Worm (Caenorhabditis elegans) whole organism, dauer: Measurements from ENCODE around the gene ZK1236.1.

Experiments used
- unc-62 ChIP-seq: sonication (generic microtip); optimal IDR thresholded peaks from 2 replicates; lab custom pipeline; 2017; ENCODE audit warnings: missing biosample characterization, missing genetic modification reagents, missing genetic modification characterization

The ZK1236.1 gene

ce11 chrIII:8416871-8417191 lies 12.3 kb upstream of the ZK1236.1 start:
- no peak for TF ChIP-seq unc-62 (GFP tag; lab: Kevin White, UChicago)

ce11 chrIII:8417192-8417967 lies 11.7 kb upstream of the ZK1236.1 start:
- no peak for TF ChIP-seq unc-62 (GFP tag; lab: Kevin White, UChicago)

- TF ChIP-seq unc-62 (GFP tag; lab: Kevin White, UChicago) = no peak
Observed at ce11 chrIII:8417968-8418267, 11.2 kb upstream of the ZK1236.1 start, which contains the start of gene sor-1. sor-1 (plus strand) TSS chrIII:8418168.

- no peak for TF ChIP-seq unc-62 (GFP tag; lab: Kevin White, UChicago)
Observed at ce11 chrIII:8425076-8425475, 4.0 kb upstream of the ZK1236.1 start.

- no peak for TF ChIP-seq unc-62 (GFP tag; lab: Kevin White, UChicago)
Observed at ce11 chrIII:8426271-8426670, 2.8 kb upstream of the ZK1236.1 start, which contains the start of gene cec-1. cec-1 (plus strand) TSS chrIII:8426333.

- no peak for TF ChIP-seq unc-62 (GFP tag; lab: Kevin White, UChicago)
Observed at ce11 chrIII:8429497-8429896, 400 bp downstream of the ZK1236.1 start.

- TF ChIP-seq unc-62 (GFP tag; lab: Kevin White, UChicago) = no peak
Observed at ce11 chrIII:8432143-8432542, 3.0 kb downstream of the ZK1236.1 start, which contains the start of gene ZK1236.5. ZK1236.5 (minus strand) TSS chrIII:8432214.

- TF ChIP-seq unc-62 (GFP tag; lab: Kevin White, UChicago) = no peak
Observed at ce11 chrIII:8435074-8435473, 6.0 kb downstream of the ZK1236.1 start, which contains the start of gene ZK1236.9. ZK1236.9 (minus strand) TSS chrIII:8435174.

- no peak for TF ChIP-seq unc-62 (GFP tag; lab: Kevin White, UChicago)
Observed at ce11 chrIII:8437763-8438414, 8.8 kb downstream of the ZK1236.1 start.

ce11 chrIII:8439312-8439711 lies 10.2 kb downstream of the ZK1236.1 start, which contains the start of gene pqn-96:
pqn-96 (minus strand) TSS chrIII:8439412.
- no peak for TF ChIP-seq unc-62 (GFP tag; lab: Kevin White, UChicago)

- no peak for TF ChIP-seq unc-62 (GFP tag; lab: Kevin White, UChicago)
Observed at ce11 chrIII:8443557-8444131, 14.5 kb downstream of the ZK1236.1 start, which contains the start of gene ufbp-1. ufbp-1 (minus strand) TSS chrIII:8443607.

- no peak for TF ChIP-seq unc-62 (GFP tag; lab: Kevin White, UChicago)
Observed at ce11 chrIII:8444433-8445090, 15.5 kb downstream of the ZK1236.1 start.

- TF ChIP-seq unc-62 (GFP tag; lab: Kevin White, UChicago) = no peak
Observed at ce11 chrIII:8446061-8446460, 17.0 kb downstream of the ZK1236.1 start.

ce11 chrIII:8446534-8446933 lies 17.4 kb downstream of the ZK1236.1 start, which contains the start of gene hsp-110:
hsp-110 (minus strand) TSS chrIII:8446909.
- no peak for TF ChIP-seq unc-62 (GFP tag; lab: Kevin White, UChicago)

ce11 chrIII:8446940-8447403 lies 17.9 kb downstream of the ZK1236.1 start, which contains the start of gene rpn-3:
rpn-3 (plus strand) TSS chrIII:8447353.
- no peak for TF ChIP-seq unc-62 (GFP tag; lab: Kevin White, UChicago)
